Fruit fly (Drosophila melanogaster) whole organism, prepupa: ENCODE measurements around the gene CG43703.
A peak's percentile ranks its signal among the peaks of the same experiment; 100 is the strongest.

Source experiments
- Blimp-1 ChIP-seq: fragments of 200-800 bp; sonication (Bioruptor generic); optimal IDR thresholded peaks from 3 replicates; lab custom pipeline; 2017; ENCODE audit warnings: missing biosample characterization, missing genetic modification characterization, mild to moderate bottlenecking, moderate library complexity, missing genetic modification reagents
- CG10631 ChIP-seq: fragments of 200-800 bp; sonication (Bioruptor generic); optimal IDR thresholded peaks from 2 replicates; lab custom pipeline; 2016; ENCODE audit warnings: missing biosample characterization, missing genetic modification characterization
- CG11762 ChIP-seq: fragments of 200-800 bp; sonication (Bioruptor generic); optimal IDR thresholded peaks from 3 replicates; lab custom pipeline; 2016; ENCODE audit warnings: missing biosample characterization, missing genetic modification characterization; ENCODE audit not compliant: insufficient read depth
- CG15336 ChIP-seq: fragments of 200-800 bp; sonication (Bioruptor generic); IDR thresholded peaks from 2 replicates; pipeline ENCODE4 v1.3.6; 2022; ENCODE audit warnings: missing biosample characterization, missing genetic modification characterization
- CG16779 ChIP-seq: fragments of 200-800 bp; sonication (Bioruptor generic); optimal IDR thresholded peaks from 3 replicates; lab custom pipeline; 2017; ENCODE audit warnings: missing biosample characterization, mild to moderate bottlenecking, missing genetic modification characterization
- CG3032 ChIP-seq: fragments of 200-800 bp; optimal IDR thresholded peaks from 2 replicates; lab custom pipeline; 2019; ENCODE audit warnings: missing biosample characterization, mild to moderate bottlenecking, missing genetic modification characterization, moderate library complexity
- CG31627 ChIP-seq: fragments of 200-800 bp; sonication (Bioruptor generic); optimal IDR thresholded peaks from 3 replicates; lab custom pipeline; 2016; ENCODE audit warnings: missing biosample characterization, missing genetic modification characterization
- CG32006 ChIP-seq: fragments of 200-800 bp; sonication (Bioruptor generic); optimal IDR thresholded peaks from 3 replicates; lab custom pipeline; 2017; ENCODE audit warnings: missing biosample characterization, mild to moderate bottlenecking, missing genetic modification characterization
- CG34406 ChIP-seq: fragments of 200-800 bp; sonication (Bioruptor generic); optimal IDR thresholded peaks from 3 replicates; lab custom pipeline; 2016; ENCODE audit warnings: missing biosample characterization, missing genetic modification characterization
- CG4318 ChIP-seq: fragments of 200-800 bp; sonication (Bioruptor generic); optimal IDR thresholded peaks from 3 replicates; lab custom pipeline; 2017; ENCODE audit warnings: missing biosample characterization, mild to moderate bottlenecking, missing genetic modification characterization
- CG6163 ChIP-seq: fragments of 200-800 bp; sonication (Bioruptor generic); IDR thresholded peaks from 3 replicates; pipeline ENCODE4 v1.3.6; 2022; ENCODE audit warnings: missing biosample characterization, missing genetic modification characterization
- CG6276 ChIP-seq: fragments of 200-800 bp; sonication (Bioruptor generic); optimal IDR thresholded peaks from 2 replicates; lab custom pipeline; 2017; ENCODE audit warnings: missing biosample characterization, mild to moderate bottlenecking, missing genetic modification characterization
- CG6808 ChIP-seq: fragments of 200-800 bp; sonication (Bioruptor generic); optimal IDR thresholded peaks from 3 replicates; lab custom pipeline; 2017; ENCODE audit warnings: missing biosample characterization, missing genetic modification characterization, mild to moderate bottlenecking, moderate library complexity, missing genetic modification reagents
- CG7368 ChIP-seq: fragments of 200-800 bp; sonication (Bioruptor generic); optimal IDR thresholded peaks from 3 replicates; lab custom pipeline; 2016; ENCODE audit warnings: missing biosample characterization, missing genetic modification characterization
- CG8119 ChIP-seq: fragments of 200-800 bp; sonication (Bioruptor generic); IDR thresholded peaks from 3 replicates; pipeline ENCODE4 v1.3.6; 2022; ENCODE audit warnings: missing biosample characterization, missing genetic modification characterization
- CG8319 ChIP-seq: fragments of 200-800 bp; sonication (Bioruptor generic); optimal IDR thresholded peaks from 3 replicates; lab custom pipeline; 2016; ENCODE audit warnings: missing biosample characterization, missing genetic modification characterization
- CG8632 ChIP-seq: fragments of 200-800 bp; sonication (Bioruptor generic); optimal IDR thresholded peaks from 3 replicates; lab custom pipeline; 2016; ENCODE audit warnings: missing biosample characterization, missing genetic modification characterization
- Eip75B ChIP-seq: fragments of 200-800 bp; sonication (Bioruptor generic); optimal IDR thresholded peaks from 3 replicates; lab custom pipeline; 2016; ENCODE audit warnings: missing biosample characterization, missing genetic modification characterization
- Eip78C ChIP-seq: fragments of 200-800 bp; sonication (Bioruptor generic); peaks from one replicate; lab custom pipeline; 2016; ENCODE audit warnings: missing biosample characterization, missing genetic modification characterization
- Ets21C ChIP-seq: fragments of 200-800 bp; sonication (Bioruptor generic); optimal IDR thresholded peaks from 3 replicates; lab custom pipeline; 2016; ENCODE audit warnings: missing biosample characterization, missing genetic modification characterization
- Ets96B ChIP-seq: fragments of 200-800 bp; optimal IDR thresholded peaks from 2 replicates; lab custom pipeline; 2019; ENCODE audit warnings: missing biosample characterization, mild to moderate bottlenecking, missing genetic modification characterization, moderate library complexity
- Gug ChIP-seq: fragments of 200-800 bp; sonication (Bioruptor generic); IDR thresholded peaks from 2 replicates; pipeline ENCODE4 v1.3.6; 2022; ENCODE audit warnings: missing biosample characterization, missing genetic modification characterization
- Lpt ChIP-seq: fragments of 200-800 bp; sonication (Bioruptor generic); optimal IDR thresholded peaks from 3 replicates; lab custom pipeline; 2016; ENCODE audit warnings: missing biosample characterization, missing genetic modification characterization
- OdsH ChIP-seq: fragments of 200-800 bp; sonication (Bioruptor generic); optimal IDR thresholded peaks from 3 replicates; lab custom pipeline; 2016; ENCODE audit warnings: missing biosample characterization, missing genetic modification characterization
- Sox102F ChIP-seq: fragments of 200-800 bp; sonication (Bioruptor generic); optimal IDR thresholded peaks from 2 replicates; lab custom pipeline; 2016; ENCODE audit warnings: missing biosample characterization, mild to moderate bottlenecking, missing genetic modification characterization
- Sox14 ChIP-seq: fragments of 200-800 bp; sonication (Bioruptor generic); optimal IDR thresholded peaks from 3 replicates; lab custom pipeline; 2016; ENCODE audit warnings: missing biosample characterization, missing genetic modification characterization
- Sox15 ChIP-seq: fragments of 200-800 bp; sonication (Bioruptor generic); optimal IDR thresholded peaks from 3 replicates; lab custom pipeline; 2016; ENCODE audit warnings: missing biosample characterization, missing genetic modification characterization
- achi ChIP-seq: fragments of 200-800 bp; sonication (Bioruptor generic); optimal IDR thresholded peaks from 3 replicates; lab custom pipeline; 2016; ENCODE audit warnings: missing biosample characterization, missing genetic modification characterization
- acj6 ChIP-seq: fragments of 200-800 bp; sonication (Bioruptor generic); optimal IDR thresholded peaks from 3 replicates; lab custom pipeline; 2016; ENCODE audit warnings: missing biosample characterization, missing genetic modification characterization
- cyc ChIP-seq: fragments of 200-800 bp; sonication (Bioruptor generic); optimal IDR thresholded peaks from 3 replicates; lab custom pipeline; 2016; ENCODE audit warnings: missing biosample characterization, missing genetic modification characterization
- dac ChIP-seq: fragments of 200-800 bp; sonication (Bioruptor generic); optimal IDR thresholded peaks from 2 replicates; lab custom pipeline; 2017; ENCODE audit warnings: missing biosample characterization, mild to moderate bottlenecking, missing genetic modification characterization
- fd59A ChIP-seq: fragments of 200-800 bp; sonication (Bioruptor generic); optimal IDR thresholded peaks from 2 replicates; lab custom pipeline; 2017; ENCODE audit warnings: missing biosample characterization, mild to moderate bottlenecking, missing genetic modification characterization, missing genetic modification reagents
- fd85E ChIP-seq: fragments of 200-800 bp; sonication (Bioruptor generic); optimal IDR thresholded peaks from 3 replicates; lab custom pipeline; 2016; ENCODE audit warnings: missing biosample characterization, missing genetic modification characterization
- fkh ChIP-seq: fragments of 200-800 bp; sonication (Bioruptor generic); optimal IDR thresholded peaks from 3 replicates; lab custom pipeline; 2017; ENCODE audit warnings: missing biosample characterization, mild to moderate bottlenecking, missing genetic modification characterization, moderate library complexity
- lz ChIP-seq: fragments of 200-800 bp; sonication (Bioruptor generic); optimal IDR thresholded peaks from 3 replicates; lab custom pipeline; 2016; ENCODE audit warnings: missing biosample characterization, missing genetic modification characterization
- net ChIP-seq: fragments of 200-800 bp; sonication (Bioruptor generic); optimal IDR thresholded peaks from 3 replicates; lab custom pipeline; 2016; ENCODE audit warnings: missing biosample characterization, missing genetic modification characterization
- pdm3 ChIP-seq: fragments of 200-800 bp; sonication (Bioruptor generic); optimal IDR thresholded peaks from 3 replicates; lab custom pipeline; 2016; ENCODE audit warnings: missing biosample characterization, missing genetic modification characterization
- salr ChIP-seq, 2 experiments: fragments of 200-800 bp; sonication (Bioruptor generic); optimal IDR thresholded peaks; 3 replicates each; lab custom pipeline; 2016 to 2018; ENCODE audit warnings: missing biosample characterization in 2 of 2, missing genetic modification characterization in 2 of 2, mild to moderate bottlenecking in 1 of 2
- spab ChIP-seq: fragments of 200-800 bp; sonication (Bioruptor generic); optimal IDR thresholded peaks from 2 replicates; lab custom pipeline; 2017; ENCODE audit warnings: missing biosample characterization, mild to moderate bottlenecking, missing genetic modification characterization, missing genetic modification reagents
- ss ChIP-seq, 2 experiments: fragments of 200-800 bp; sonication (Bioruptor generic); optimal IDR thresholded peaks; 2 replicates in 1 of 2; 3 replicates in 1 of 2; lab custom pipeline; 2017 to 2018; ENCODE audit warnings: mild to moderate bottlenecking in 2 of 2, missing biosample characterization in 2 of 2, missing genetic modification characterization in 2 of 2, moderate library complexity in 1 of 2
- svp ChIP-seq: fragments of 200-800 bp; sonication (Bioruptor generic); peaks from one replicate; lab custom pipeline; 2016; ENCODE audit warnings: missing biosample characterization, missing genetic modification characterization
- topi ChIP-seq: fragments of 200-800 bp; sonication (Bioruptor generic); optimal IDR thresholded peaks from 3 replicates; lab custom pipeline; 2016; ENCODE audit warnings: missing biosample characterization, missing genetic modification characterization
- vri ChIP-seq: fragments of 200-800 bp; sonication (Bioruptor generic); optimal IDR thresholded peaks from 3 replicates; lab custom pipeline; 2016; ENCODE audit warnings: missing biosample characterization, mild to moderate bottlenecking, missing genetic modification characterization

CG43703 gene

DNA sequence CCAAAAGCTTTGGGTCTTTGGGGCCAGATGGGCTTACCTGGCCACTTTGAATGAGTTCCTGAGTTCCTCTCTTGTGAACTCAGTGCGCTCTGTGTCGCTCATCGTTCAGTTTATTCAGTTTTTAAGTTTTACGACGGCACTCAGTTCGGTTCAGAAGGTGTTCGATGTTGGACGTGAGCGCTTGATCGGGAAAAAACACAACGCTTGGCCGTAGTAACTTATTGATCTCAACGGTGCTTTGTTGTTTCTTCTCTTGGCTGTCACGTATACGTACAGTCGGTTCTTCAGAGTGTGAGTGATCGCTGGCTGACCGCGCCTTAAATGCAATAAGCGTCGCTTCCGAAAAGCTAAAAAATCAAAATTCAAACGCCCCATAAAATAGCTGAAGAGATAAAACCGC lies 21.7 kb downstream of the CG43703 start, which contains the start of gene bark (continued):
- no peak for TF ChIP-seq CG3032 (tag; lab: Kevin White, UChicago)
- no peak for TF ChIP-seq fd85E
- TF ChIP-seq Sox15 (GFP tag; lab: Kevin White, UChicago), result no peak
- TF ChIP-seq CG15336 (GFP tag; lab: Robert Waterston, UW), result peak; percentile 38; the same call in 1 of the 2 replicates
- TF ChIP-seq Sox14 (GFP tag; lab: Kevin White, UChicago), result peak; percentile 58
- TF ChIP-seq Ets21C, result no peak
- TF ChIP-seq OdsH (GFP tag; lab: Kevin White, UChicago), result no peak
- TF ChIP-seq Blimp-1 (GFP tag; lab: Kevin White, UChicago), result no peak
- no peak for TF ChIP-seq lz
- TF ChIP-seq CG6808 (GFP tag; lab: Kevin White, UChicago), result no peak
- peak; percentile 0 for TF ChIP-seq Lpt (GFP tag; lab: Kevin White, UChicago)
- TF ChIP-seq Eip78C (GFP tag; lab: Kevin White, UChicago), result peak; percentile 65
- TF ChIP-seq fkh (GFP tag; lab: Kevin White, UChicago), result peak; percentile 21

DNA sequence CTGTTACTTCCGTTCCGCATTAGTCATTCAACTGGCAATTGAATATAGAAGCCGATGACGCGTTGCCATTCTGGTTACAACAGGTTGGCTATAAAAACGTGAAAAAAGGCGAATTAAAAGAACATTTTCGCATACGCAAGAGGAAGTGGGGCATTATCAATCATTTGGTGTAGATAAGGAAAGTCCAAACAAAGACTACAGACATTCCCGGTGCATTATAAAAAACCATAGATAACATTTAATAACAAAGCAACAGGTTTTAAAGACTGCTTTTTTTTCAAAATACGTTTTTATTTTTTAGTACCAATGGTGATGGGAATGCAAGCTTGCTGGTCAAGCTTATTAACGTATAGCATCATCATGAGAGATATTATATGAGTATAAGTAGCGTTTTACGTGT lies 22.9 kb downstream of the CG43703 start:
- peak; percentile 22 for TF ChIP-seq svp (GFP tag; lab: Kevin White, UChicago)
- no peak for TF ChIP-seq CG8632 (GFP tag; lab: Kevin White, UChicago)
- peak; percentile 53 for TF ChIP-seq Eip78C (GFP tag; lab: Kevin White, UChicago)
- no peak for TF ChIP-seq CG6808 (GFP tag; lab: Kevin White, UChicago)
- peak; percentile 18 for TF ChIP-seq Sox14 (GFP tag; lab: Kevin White, UChicago)
- TF ChIP-seq achi, result no peak
- peak; percentile 67 for TF ChIP-seq vri (GFP tag; lab: Kevin White, UChicago)

DNA sequence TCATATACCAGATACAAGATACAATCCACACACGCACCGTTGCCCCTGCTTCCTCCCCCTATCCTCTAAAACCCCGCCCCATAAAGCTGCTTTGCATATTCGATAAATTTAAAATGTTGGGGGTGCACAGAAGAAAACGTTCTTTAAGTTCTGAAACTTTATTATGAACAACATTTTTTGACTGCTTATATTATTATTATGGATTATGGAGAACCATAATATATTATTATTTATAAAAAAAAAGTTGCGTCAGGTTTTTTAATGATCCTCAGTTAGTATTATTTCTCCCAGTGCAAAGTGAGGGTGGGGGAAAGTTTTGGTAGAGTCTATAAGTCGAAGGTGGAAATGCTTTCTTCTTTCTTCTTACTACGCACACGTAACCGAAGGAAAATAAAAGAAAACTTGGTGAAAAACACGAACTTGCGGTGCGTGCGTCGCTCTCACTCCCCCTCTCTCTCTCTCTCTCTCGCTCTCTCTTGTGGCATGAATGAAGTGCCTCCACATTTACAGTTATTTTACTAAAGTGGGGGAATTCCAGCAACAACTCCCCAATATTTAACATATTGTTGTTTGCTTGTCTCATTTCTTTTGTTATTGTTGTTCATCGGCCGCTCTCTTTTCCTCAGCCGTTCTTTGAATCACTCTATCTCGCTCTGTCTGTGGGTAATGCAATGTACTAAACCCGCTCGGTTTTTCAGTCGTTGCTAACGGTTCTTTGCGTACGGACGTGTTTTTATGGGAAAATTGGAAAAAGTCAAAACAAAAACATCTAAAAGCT lies 24.2 kb downstream of the CG43703 start:
- TF ChIP-seq Sox15 (GFP tag; lab: Kevin White, UChicago) (peak; percentile 7), Eip75B (GFP tag; lab: Kevin White, UChicago) (no peak), CG32006 (GFP tag; lab: Kevin White, UChicago) (peak; percentile 85), acj6 (GFP tag; lab: Kevin White, UChicago) (peak; percentile 73), topi (no peak), OdsH (GFP tag; lab: Kevin White, UChicago) (peak; percentile 73), net (peak; percentile 12), salr (GFP tag; optimal IDR thresholded peaks at IDR 0.05; lab: Kevin White, UChicago) (no peak), Blimp-1 (GFP tag; lab: Kevin White, UChicago) (peak; percentile 34), CG10631 (GFP tag; lab: Kevin White, UChicago) (peak; percentile 64), cyc (peak; percentile 34), CG3032 (tag; lab: Kevin White, UChicago) (peak; percentile 6), Ets96B (tag; lab: Kevin White, UChicago) (peak; percentile 34), CG6163 (GFP tag; lab: Robert Waterston, UW) (peak; percentile 70; the same call in 2 of the 3 replicates), CG34406 (GFP tag; lab: Kevin White, UChicago) (peak; percentile 59), spab (GFP tag; lab: Kevin White, UChicago) (no peak), ss (GFP tag; optimal IDR thresholded peaks at IDR 0.05; lab: Kevin White, UChicago) (peak in 1 of 2 experiments; percentile 29), CG6276 (no peak), svp (GFP tag; lab: Kevin White, UChicago) (peak; percentile 69), Sox14 (GFP tag; lab: Kevin White, UChicago) (peak; percentile 9), CG7368 (GFP tag; lab: Kevin White, UChicago) (peak; percentile 43), pdm3 (GFP tag; lab: Kevin White, UChicago) (no peak), CG8319 (GFP tag; lab: Kevin White, UChicago) (peak; percentile 31), CG11762 (peak; percentile 13), Sox102F (GFP tag; lab: Kevin White, UChicago) (peak; percentile 25), fkh (GFP tag; lab: Kevin White, UChicago) (peak; percentile 79), Eip78C (GFP tag; lab: Kevin White, UChicago) (peak; percentile 89), CG31627 (GFP tag; lab: Kevin White, UChicago) (peak; percentile 27), fd85E (no peak), CG15336 (GFP tag; lab: Robert Waterston, UW) (peak; percentile 81), lz (peak; percentile 51), CG8119 (GFP tag; lab: Robert Waterston, UW) (peak; percentile 84), fd59A (no peak), vri (GFP tag; lab: Kevin White, UChicago) (peak; percentile 30), dac (peak; percentile 22), Gug (GFP tag; lab: Robert Waterston, UW) (peak; percentile 54; the same call in 1 of the 2 replicates), CG4318 (GFP tag; lab: Kevin White, UChicago) (peak; percentile 56), CG16779 (tag; lab: Kevin White, UChicago) (no peak)
